Worm (Caenorhabditis elegans): ENCODE results near the gene F08F8.7.

The F08F8.7 gene

DNA sequence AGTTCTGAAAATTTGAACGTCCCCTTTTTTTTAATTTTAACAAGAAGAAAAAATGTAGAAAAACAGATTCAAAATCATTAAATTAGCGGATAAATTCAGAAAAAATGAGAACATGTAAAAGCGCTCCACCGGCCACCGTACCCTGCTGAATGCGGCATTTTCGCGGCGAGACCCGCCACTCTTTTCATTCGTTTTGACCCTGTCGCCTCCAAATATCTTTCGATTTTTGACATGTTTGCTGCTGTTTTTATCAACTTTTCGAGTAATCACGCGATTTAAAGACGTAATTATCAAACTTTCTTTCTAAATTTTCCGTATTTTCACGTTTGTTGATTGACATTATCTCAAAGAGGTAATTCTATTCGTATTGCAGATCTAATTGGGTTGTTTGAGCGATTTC is 10.7 kb downstream of the F08F8.7 start, which contains the start of gene gsp-2 (continued):
- TF ChIP-seq lin-35 (GFP tag; optimal IDR thresholded peaks at IDR 0.05): no peak
- TF ChIP-seq sptf-2 (GFP tag; optimal IDR thresholded peaks at IDR 0.05): no peak
- TF ChIP-seq ets-4 (GFP tag; optimal IDR thresholded peaks at IDR 0.05): no peak
- no peak for TF ChIP-seq athp-1 (tag; optimal IDR thresholded peaks at IDR 0.05)
- no peak for TF ChIP-seq F55B11.4 (tag; optimal IDR thresholded peaks at IDR 0.05; ENCODE audit: borderline replicate concordance, insufficient read depth)
- TF ChIP-seq F10E7.11 (tag; optimal IDR thresholded peaks at IDR 0.05): no peak
- no peak for TF ChIP-seq mes-4 (tag; optimal IDR thresholded peaks at IDR 0.05)
- TF ChIP-seq Y79H2A.3 (GFP tag; conservative IDR thresholded peaks at IDR 0.05): no peak
- no peak for TF ChIP-seq egl-18 (GFP tag; IDR thresholded peaks at IDR 0.05)
- TF ChIP-seq cebp-1 (GFP tag; IDR thresholded peaks at IDR 0.05): no peak
- TF ChIP-seq cebp-1 (tag; optimal IDR thresholded peaks at IDR 0.05): peak; percentile 69
- TF ChIP-seq Y67H2A.10 (GFP tag; conservative IDR thresholded peaks at IDR 0.05): peak; percentile 34; the same call in 1 of the 2 replicates
- TF ChIP-seq B0336.3 (GFP tag; IDR thresholded peaks at IDR 0.05): peak; percentile 28; the same call in 1 of the 2 replicates
- TF ChIP-seq let-526 (GFP tag; IDR thresholded peaks at IDR 0.05): no peak
- TF ChIP-seq aptf-2 (GFP tag; conservative IDR thresholded peaks at IDR 0.05): no peak
- TF ChIP-seq mxl-1 (tag; optimal IDR thresholded peaks at IDR 0.05): no peak
- TF ChIP-seq sdz-38 (tag; optimal IDR thresholded peaks at IDR 0.05): no peak
- TF ChIP-seq nhr-90 (tag; optimal IDR thresholded peaks at IDR 0.05): peak; percentile 25
- peak; percentile 51 for TF ChIP-seq atf-7 (tag; optimal IDR thresholded peaks at IDR 0.05)
- no peak for TF ChIP-seq B0019.2 (GFP tag; conservative IDR thresholded peaks at IDR 0.05)
- no peak for TF ChIP-seq Y56A3A.18 (GFP tag; IDR thresholded peaks at IDR 0.05)
- TF ChIP-seq let-607 (tag; optimal IDR thresholded peaks at IDR 0.05): peak; percentile 59 to 76
- peak; percentile 61 for TF ChIP-seq lin-54 (GFP tag; optimal IDR thresholded peaks at IDR 0.05)
- peak; percentile 26 for TF ChIP-seq lsy-27 (tag; optimal IDR thresholded peaks at IDR 0.05; ENCODE audit: borderline replicate concordance, insufficient read depth)
- no peak for TF ChIP-seq F22D6.2 (tag; optimal IDR thresholded peaks at IDR 0.05)
- TF ChIP-seq ceh-58 (GFP tag; IDR thresholded peaks at IDR 0.05): no peak
- TF ChIP-seq attf-6 (GFP tag; IDR thresholded peaks at IDR 0.05): no peak
- TF ChIP-seq ceh-91 (GFP tag; IDR thresholded peaks at IDR 0.05): peak; percentile 36; the same call in 1 of the 2 replicates
- peak; percentile 87 for TF ChIP-seq dox-1 (GFP tag; IDR thresholded peaks at IDR 0.05)
- no peak for TF ChIP-seq nhr-179 (tag; optimal IDR thresholded peaks at IDR 0.05)
- no peak for TF ChIP-seq zim-3 (tag; optimal IDR thresholded peaks at IDR 0.05)
- no peak for TF ChIP-seq F57C9.4 (tag; optimal IDR thresholded peaks at IDR 0.05)
- TF ChIP-seq fkh-3 (tag; optimal IDR thresholded peaks at IDR 0.05): no peak
- no peak for TF ChIP-seq akir-1 (GFP tag; optimal IDR thresholded peaks at IDR 0.05)
- no peak for TF ChIP-seq Y53F4B.3 (GFP tag; IDR thresholded peaks at IDR 0.05)
- no peak for TF ChIP-seq ztf-26 (tag; optimal IDR thresholded peaks at IDR 0.05)
- peak; percentile 67 for TF ChIP-seq efl-1 (GFP tag; optimal IDR thresholded peaks at IDR 0.05)
- TF ChIP-seq snpc-1.3 (tag; optimal IDR thresholded peaks at IDR 0.05; ENCODE audit: insufficient read depth): no peak
- no peak for TF ChIP-seq xnd-1 (tag; optimal IDR thresholded peaks at IDR 0.05)
- TF ChIP-seq ztf-3 (GFP tag; optimal IDR thresholded peaks at IDR 0.05): no peak
- TF ChIP-seq ceh-27 (GFP tag; optimal IDR thresholded peaks at IDR 0.05): peak; percentile 69
- no peak for TF ChIP-seq ztf-25 (GFP tag; IDR thresholded peaks at IDR 0.05)

All from whole organism, young adult.